Worm (Caenorhabditis elegans) whole organism, young adult: ENCODE measurements around the gene R04F11.3.

ENCODE experiments used
- B0035.1 ChIP-seq: sonication (generic microtip); optimal IDR thresholded peaks from 2 replicates; lab custom pipeline; 2016; ENCODE audit warnings: missing genetic modification characterization, mild to moderate bottlenecking, missing compliant biosample characterization, missing genotype, missing genetic modification reagents
- B0336.3 ChIP-seq: fragments of 200-800 bp; sonication (Bioruptor generic); IDR thresholded peaks from 2 replicates; pipeline ENCODE4 v1.3.6; 2022; ENCODE audit warnings: missing genetic modification characterization, missing compliant biosample characterization
- D2030.7 ChIP-seq: fragments of 200-800 bp; sonication (Bioruptor generic); IDR thresholded peaks from 2 replicates; pipeline ENCODE4 v1.3.6; 2022; ENCODE audit warnings: missing genetic modification reagents, missing genetic modification characterization, missing compliant biosample characterization
- F39B2.1 ChIP-seq: fragments of 200-800 bp; sonication (Bioruptor generic); IDR thresholded peaks from 2 replicates; pipeline ENCODE4 v1.3.6; 2022; ENCODE audit warnings: missing genetic modification reagents, missing genetic modification characterization, missing compliant biosample characterization
- F57C9.4 ChIP-seq: sonication (generic microtip); optimal IDR thresholded peaks from 2 replicates; lab custom pipeline; 2017; ENCODE audit warnings: mild to moderate bottlenecking, missing genetic modification characterization, missing compliant biosample characterization
- T26A5.8 ChIP-seq: sonication (generic microtip); optimal IDR thresholded peaks from 2 replicates; lab custom pipeline; 2016; ENCODE audit warnings: missing genetic modification characterization, missing compliant biosample characterization
- Y67H2A.10 ChIP-seq: fragments of 200-800 bp; sonication (Bioruptor generic); conservative IDR thresholded peaks from 2 replicates; pipeline ENCODE4 v1.3.6; 2022; ENCODE audit warnings: missing genetic modification reagents, missing genetic modification characterization, missing compliant biosample characterization
- Y79H2A.3 ChIP-seq: fragments of 200-800 bp; sonication (Bioruptor generic); conservative IDR thresholded peaks from 2 replicates; pipeline ENCODE4 v1.3.6; 2022; ENCODE audit warnings: missing genetic modification reagents, missing genetic modification characterization, missing compliant biosample characterization
- athp-1 ChIP-seq: sonication (generic microtip); optimal IDR thresholded peaks from 2 replicates; lab custom pipeline; 2017; ENCODE audit warnings: mild to moderate bottlenecking, missing genetic modification characterization, missing compliant biosample characterization
- attf-6 ChIP-seq: fragments of 200-800 bp; sonication (Bioruptor generic); IDR thresholded peaks from 2 replicates; pipeline ENCODE4 v1.3.6; 2022; ENCODE audit warnings: missing genetic modification reagents, missing genetic modification characterization, missing compliant biosample characterization
- bed-2 ChIP-seq: fragments of 200-800 bp; sonication (Bioruptor generic); IDR thresholded peaks from 2 replicates; pipeline ENCODE4 v1.3.6; 2022; ENCODE audit warnings: missing genetic modification reagents, missing genetic modification characterization, missing compliant biosample characterization
- ccch-3 ChIP-seq: fragments of 200-800 bp; sonication (Bioruptor generic); optimal IDR thresholded peaks from 2 replicates; lab custom pipeline; 2018; ENCODE audit warnings: mild to moderate bottlenecking, missing genetic modification characterization, missing compliant biosample characterization
- cebp-1 ChIP-seq, 2 experiments: fragments of 200-800 bp in 1 of 2; sonication (Bioruptor generic) in 1 of 2; sonication (generic microtip) in 1 of 2; IDR thresholded peaks in 1 of 2; optimal IDR thresholded peaks in 1 of 2; 2 replicates each; pipeline versions ENCODE4 v1.3.6 to Lab custom; 2017 to 2022; ENCODE audit warnings: missing compliant biosample characterization in 2 of 2, missing genetic modification characterization in 2 of 2, mild to moderate bottlenecking in 1 of 2, missing genetic modification reagents in 1 of 2, moderate library complexity in 1 of 2
- ceh-27 ChIP-seq: fragments of 200-800 bp; sonication (Bioruptor generic); optimal IDR thresholded peaks from 2 replicates; lab custom pipeline; 2018; ENCODE audit warnings: mild to moderate bottlenecking, missing genetic modification characterization, moderate library complexity, missing compliant biosample characterization
- dpff-1 ChIP-seq: sonication (generic microtip); optimal IDR thresholded peaks from 2 replicates; lab custom pipeline; 2017; ENCODE audit warnings: mild to moderate bottlenecking, missing genetic modification characterization, missing compliant biosample characterization
- efl-1 ChIP-seq: fragments of 150-350 bp; optimal IDR thresholded peaks from 2 replicates; lab custom pipeline; 2014; ENCODE audit warnings: missing biosample characterization, missing genetic modification reagents, missing genetic modification characterization
- egrh-3 ChIP-seq: fragments of 200-800 bp; sonication (Bioruptor generic); IDR thresholded peaks from 2 replicates; pipeline ENCODE4 v1.3.6; 2022; ENCODE audit warnings: missing genetic modification reagents, missing genetic modification characterization, missing compliant biosample characterization
- ekl-4 ChIP-seq: fragments of 200-800 bp; sonication (Bioruptor generic); IDR thresholded peaks from 2 replicates; pipeline ENCODE4 v1.3.6; 2022; ENCODE audit warnings: missing genetic modification reagents, missing genetic modification characterization, missing compliant biosample characterization
- ets-4 ChIP-seq: fragments of 200-800 bp; sonication (Bioruptor generic); optimal IDR thresholded peaks from 2 replicates; lab custom pipeline; 2018; ENCODE audit warnings: mild to moderate bottlenecking, missing genetic modification characterization, missing compliant biosample characterization
- hlh-12 ChIP-seq: sonication (generic microtip); optimal IDR thresholded peaks from 2 replicates; lab custom pipeline; 2016; ENCODE audit warnings: missing genetic modification characterization, missing compliant biosample characterization
- hsf-1 ChIP-seq: fragments of 200-800 bp; sonication (Bioruptor generic); IDR thresholded peaks from 2 replicates; pipeline ENCODE4 v1.3.6; 2022; ENCODE audit warnings: missing genetic modification reagents, missing genetic modification characterization, missing compliant biosample characterization
- madf-6 ChIP-seq: fragments of 200-800 bp; sonication (Bioruptor generic); IDR thresholded peaks from 2 replicates; pipeline ENCODE4 v1.3.6; 2022; ENCODE audit warnings: missing genetic modification reagents, missing genetic modification characterization, missing compliant biosample characterization
- mcd-1 ChIP-seq: fragments of 200-800 bp; sonication (Bioruptor generic); IDR thresholded peaks from 2 replicates; pipeline ENCODE4 v1.3.6; 2022; ENCODE audit warnings: missing genetic modification reagents, missing genetic modification characterization, missing compliant biosample characterization
- mes-4 ChIP-seq: sonication (generic microtip); optimal IDR thresholded peaks from 2 replicates; lab custom pipeline; 2016; ENCODE audit warnings: missing genotype, missing genetic modification characterization, missing compliant biosample characterization
- nfyb-1 ChIP-seq: fragments of 200-800 bp; sonication (Bioruptor generic); IDR thresholded peaks from 2 replicates; pipeline ENCODE4 v1.3.6; 2022; ENCODE audit warnings: missing genetic modification reagents, missing genetic modification characterization, missing compliant biosample characterization
- nhr-179 ChIP-seq: sonication (generic microtip); optimal IDR thresholded peaks from 2 replicates; lab custom pipeline; 2016; ENCODE audit warnings: mild to moderate bottlenecking, missing genetic modification characterization, missing compliant biosample characterization
- nhr-27 ChIP-seq: fragments of 200-800 bp; sonication (Bioruptor generic); optimal IDR thresholded peaks from 2 replicates; lab custom pipeline; 2018; ENCODE audit warnings: mild to moderate bottlenecking, missing genetic modification characterization, moderate library complexity, missing compliant biosample characterization
- pha-4 ChIP-seq: fragments of 150-350 bp; sonication (generic microtip); optimal IDR thresholded peaks from 2 replicates; lab custom pipeline; 2014; ENCODE audit warnings: missing biosample characterization, missing genetic modification reagents, missing genetic modification characterization
- sea-2 ChIP-seq: fragments of 200-800 bp; sonication (Bioruptor generic); IDR thresholded peaks from 2 replicates; pipeline ENCODE4 v1.3.6; 2022; ENCODE audit warnings: missing genetic modification characterization, missing compliant biosample characterization
- snpc-1.1 ChIP-seq: sonication (generic microtip); optimal IDR thresholded peaks from 2 replicates; lab custom pipeline; 2017; ENCODE audit warnings: missing genetic modification characterization, mild to moderate bottlenecking, missing compliant biosample characterization, antibody characterized with exemption, moderate library complexity, missing genotype, missing genetic modification reagents; ENCODE audit not compliant: insufficient read depth
- snpc-3.4 ChIP-seq: sonication (generic microtip); optimal IDR thresholded peaks from 2 replicates; lab custom pipeline; 2017; ENCODE audit warnings: missing genetic modification characterization, mild to moderate bottlenecking, missing compliant biosample characterization, antibody characterized with exemption, moderate library complexity, missing genotype, missing genetic modification reagents
- snpc-4 ChIP-seq, 5 experiments: fragments of 150-350 bp in 1 of 5; sonication (generic microtip) in 4 of 5; optimal IDR thresholded peaks; 2 replicates each; lab custom pipeline; 2014 to 2018; ENCODE audit warnings: missing genetic modification characterization in 5 of 5, missing biosample characterization in 3 of 5, antibody characterized with exemption in 2 of 5, mild to moderate bottlenecking in 2 of 5, missing compliant biosample characterization in 2 of 5, missing genotype in 2 of 5, moderate library complexity in 2 of 5, missing genetic modification reagents in 1 of 5
- unc-62 ChIP-seq: fragments of 150-350 bp; optimal IDR thresholded peaks from 2 replicates; lab custom pipeline; 2014; ENCODE audit warnings: missing biosample characterization, missing genetic modification reagents, missing genetic modification characterization
- zfh-2 ChIP-seq: fragments of 200-800 bp; sonication (Bioruptor generic); conservative IDR thresholded peaks from 2 replicates; pipeline ENCODE4 v1.3.6; 2022; ENCODE audit warnings: missing genetic modification reagents, missing genetic modification characterization, missing compliant biosample characterization
- ztf-26 ChIP-seq: sonication (generic microtip); optimal IDR thresholded peaks from 2 replicates; lab custom pipeline; 2017; ENCODE audit warnings: missing genetic modification characterization, missing compliant biosample characterization
- ztf-28 ChIP-seq: fragments of 200-800 bp; sonication (Bioruptor generic); IDR thresholded peaks from 2 replicates; pipeline ENCODE4 v1.3.6; 2022; ENCODE audit warnings: missing genetic modification reagents, missing genetic modification characterization, missing compliant biosample characterization
- ztf-6 ChIP-seq: fragments of 200-800 bp; sonication (Bioruptor generic); IDR thresholded peaks from 2 replicates; pipeline ENCODE4 v1.3.6; 2022; ENCODE audit warnings: missing genetic modification reagents, missing genetic modification characterization, missing compliant biosample characterization

Gene R04F11.3

ce11 chrV:12354193-12354830, 37.3 kb upstream of the R04F11.3 start:
- no peak for TF ChIP-seq nhr-27 (tag; lab: Kevin White, UChicago)
- no peak for TF ChIP-seq mes-4
- no peak for TF ChIP-seq hsf-1 (GFP tag; lab: Robert Waterston, UW)
- TF ChIP-seq ztf-28 = no peak
- TF ChIP-seq Y67H2A.10 (GFP tag; lab: Robert Waterston, UW) = no peak
- no peak for TF ChIP-seq snpc-1.1 (tag; lab: Kevin White, UChicago)
- TF ChIP-seq ets-4 (GFP tag; lab: Kevin White, UChicago) = no peak

- TF ChIP-seq ztf-28 = 0 out of 2 replicates have a peak, but pooled peaks have one; percentile 47
- TF ChIP-seq mcd-1 = peak; percentile 52; the same call in 1 of the 2 replicates
- TF ChIP-seq mes-4 = no peak
- no peak for TF ChIP-seq ekl-4 (GFP tag; lab: Robert Waterston, UW)
- no peak for TF ChIP-seq snpc-4 (GFP tag; optimal IDR thresholded peaks at IDR 0.05; lab: Kevin White, UChicago)
- no peak for TF ChIP-seq snpc-4 (tag; optimal IDR thresholded peaks at IDR 0.05; lab: Kevin White, UChicago)
- TF ChIP-seq F57C9.4 (tag; lab: Kevin White, UChicago) = no peak
- no peak for TF ChIP-seq ztf-26 (tag; lab: Kevin White, UChicago)
- peak; percentile 99 for TF ChIP-seq egrh-3 (GFP tag; lab: Robert Waterston, UW)
- no peak for TF ChIP-seq ceh-27 (GFP tag; lab: Kevin White, UChicago)
- no peak for TF ChIP-seq athp-1 (tag; lab: Kevin White, UChicago)
- no peak for TF ChIP-seq nhr-27 (tag; lab: Kevin White, UChicago)
- TF ChIP-seq zfh-2 (GFP tag; lab: Robert Waterston, UW) = peak; percentile 97
- TF ChIP-seq sea-2 (GFP tag; lab: Robert Waterston, UW) = no peak
- TF ChIP-seq snpc-3.4 = no peak
- TF ChIP-seq bed-2 (GFP tag; lab: Robert Waterston, UW) = no peak
These were observed 36.5 kb upstream of the R04F11.3 start for ce11 chrV:12353505-12353904.

- 0 out of 2 replicates have a peak, but pooled peaks have one; percentile 17 for TF ChIP-seq attf-6
- TF ChIP-seq nhr-179 (tag; lab: Kevin White, UChicago) = no peak
- TF ChIP-seq unc-62 (GFP tag; lab: Kevin White, UChicago) = no peak
- no peak for TF ChIP-seq F39B2.1 (GFP tag; lab: Robert Waterston, UW)
- TF ChIP-seq Y79H2A.3 (GFP tag; lab: Robert Waterston, UW) = no peak
- no peak for TF ChIP-seq T26A5.8 (tag; lab: Kevin White, UChicago)
- no peak for TF ChIP-seq ceh-27 (GFP tag; lab: Kevin White, UChicago)
- no peak for TF ChIP-seq dpff-1 (tag; lab: Kevin White, UChicago)
- TF ChIP-seq B0035.1 (tag; lab: Kevin White, UChicago) = no peak
These were observed 35.9 kb upstream of the R04F11.3 start for ce11 chrV:12352881-12353280.

ce11 chrV:12352445-12352844, 35.5 kb upstream of the R04F11.3 start, which contains the start of gene sqt-3:
Gene sqt-3 (plus strand): TSS chrV:12352745.
- no peak for TF ChIP-seq ztf-6 (GFP tag; lab: Robert Waterston, UW)
- TF ChIP-seq pha-4 (tag; lab: Kevin White, UChicago) = no peak
- TF ChIP-seq madf-6 (GFP tag; lab: Robert Waterston, UW) = no peak
- no peak for TF ChIP-seq D2030.7
- TF ChIP-seq cebp-1 (GFP tag; IDR thresholded peaks at IDR 0.05; lab: Robert Waterston, UW) = no peak
- no peak for TF ChIP-seq cebp-1 (tag; optimal IDR thresholded peaks at IDR 0.05; lab: Kevin White, UChicago)
- TF ChIP-seq efl-1 = no peak
- no peak for TF ChIP-seq attf-6
- TF ChIP-seq nfyb-1 = no peak
- TF ChIP-seq B0336.3 (GFP tag; lab: Robert Waterston, UW) = no peak
- no peak for TF ChIP-seq hlh-12 (tag; lab: Kevin White, UChicago)
- no peak for TF ChIP-seq ccch-3 (GFP tag; lab: Kevin White, UChicago)
